Fruit fly (Drosophila melanogaster): ENCODE results near the gene CG6686.

CG6686 gene

DNA sequence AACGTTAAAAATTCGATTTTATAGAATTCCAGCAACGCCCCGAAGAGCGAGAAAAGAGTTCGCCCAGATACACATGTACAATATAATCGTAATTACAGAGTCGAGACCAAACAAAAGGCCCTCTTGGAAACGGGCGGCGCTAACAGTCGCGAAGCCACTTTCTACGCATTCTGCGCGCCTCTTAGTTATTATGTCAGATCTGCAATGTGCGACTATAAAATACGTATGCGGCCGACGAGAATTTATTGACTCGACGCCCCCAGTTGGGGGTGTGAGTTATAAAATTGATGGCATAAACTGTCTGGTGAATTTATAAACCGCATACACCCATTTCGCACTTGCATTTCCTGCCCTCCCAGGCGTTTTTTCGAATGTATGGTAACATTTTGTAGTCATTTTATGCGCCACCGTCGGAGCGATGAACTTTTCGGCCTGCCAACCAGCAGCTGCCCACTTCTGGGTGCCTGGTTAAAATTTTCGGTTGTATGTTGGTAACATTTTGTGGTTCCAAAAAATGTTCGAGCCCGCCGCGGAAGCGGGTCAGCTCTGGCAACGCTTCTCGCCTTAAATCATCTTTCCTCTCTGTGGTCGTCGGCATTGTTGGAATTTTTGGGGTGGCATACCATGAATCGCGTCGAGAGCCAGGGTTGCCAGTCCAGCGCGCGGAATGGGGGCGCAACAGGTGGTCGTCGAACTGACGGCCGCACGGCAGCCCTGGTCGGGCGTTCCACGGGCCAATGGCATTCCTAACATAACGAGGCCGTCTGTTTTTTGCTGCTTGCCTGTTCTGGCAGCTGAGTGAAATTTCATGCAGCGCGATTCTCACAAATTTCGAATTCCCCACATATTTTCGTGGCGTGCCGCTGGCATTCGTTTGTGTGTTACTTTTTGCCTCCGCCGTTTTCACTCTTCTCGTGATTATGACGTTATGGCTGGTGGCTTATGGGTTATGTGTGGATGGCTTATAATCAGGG is 24.1 kb upstream of the CG6686 start (continued):
- TF ChIP-seq ken (GFP tag; IDR thresholded peaks at IDR 0.05) (no peak), h (optimal IDR thresholded peaks at IDR 0.05) (no peak), Hr3 (GFP tag; optimal IDR thresholded peaks at IDR 0.05) (peak; percentile 36), CG2202 (tag; optimal IDR thresholded peaks at IDR 0.05) (peak; percentile 24), CG10147 (GFP tag; optimal IDR thresholded peaks at IDR 0.05) (no peak), nau (GFP tag; optimal IDR thresholded peaks at IDR 0.05) (no peak), CG18476 (GFP tag; optimal IDR thresholded peaks at IDR 0.05) (no peak), kah (GFP tag; optimal IDR thresholded peaks at IDR 0.05) (peak; percentile 100), CG8388 (GFP tag; optimal IDR thresholded peaks at IDR 0.05) (peak; percentile 29), Blimp-1 (GFP tag; optimal IDR thresholded peaks at IDR 0.05) (peak; percentile 75), mld (GFP tag; IDR thresholded peaks at IDR 0.05; ENCODE audit: partially characterized antibody) (no peak), CG11093 (GFP tag; IDR thresholded peaks at IDR 0.05) (peak; percentile 66; the same call in 2 of the 3 replicates), dm (GFP tag; optimal IDR thresholded peaks at IDR 0.05) (peak; percentile 84), Myb (GFP tag; optimal IDR thresholded peaks at IDR 0.05) (peak; percentile 56), Sry-δ (GFP tag; optimal IDR thresholded peaks at IDR 0.05) (peak; percentile 49), CG15696 (tag; optimal IDR thresholded peaks at IDR 0.05) (peak; percentile 60), danr (GFP tag; IDR thresholded peaks at IDR 0.05) (no peak), tll (GFP tag; optimal IDR thresholded peaks at IDR 0.05) (peak in 1 of 2 experiments; percentile 98), Dp (GFP tag; optimal IDR thresholded peaks at IDR 0.05) (peak; percentile 41), CG1603 (tag; optimal IDR thresholded peaks at IDR 0.05) (peak; percentile 80), CG13424 (tag; optimal IDR thresholded peaks at IDR 0.05) (peak; percentile 55), CG7357 (GFP tag; IDR thresholded peaks at IDR 0.05) (peak; percentile 61; the same call in 2 of the 3 replicates), C15 (GFP tag; IDR thresholded peaks at IDR 0.05) (no peak), CG8765 (GFP tag; IDR thresholded peaks at IDR 0.05) (no peak), CG17186 (GFP tag; optimal IDR thresholded peaks at IDR 0.05) (peak; percentile 63), CG2712 (tag; optimal IDR thresholded peaks at IDR 0.05) (peak; percentile 80), aop (GFP tag; IDR thresholded peaks at IDR 0.05) (no peak), CG1832 (GFP tag; optimal IDR thresholded peaks at IDR 0.05) (peak; percentile 44), CG17328 (GFP tag; IDR thresholded peaks at IDR 0.05) (no peak), ara (GFP tag; IDR thresholded peaks at IDR 0.05) (no peak), HLHmδ (GFP tag; optimal IDR thresholded peaks at IDR 0.05) (peak; percentile 89), Dad (GFP tag; optimal IDR thresholded peaks at IDR 0.05) (peak; percentile 79), exex (tag; optimal IDR thresholded peaks at IDR 0.05) (peak; percentile 85), CG13894 (tag; optimal IDR thresholded peaks at IDR 0.05) (peak; percentile 90), onecut (GFP tag; IDR thresholded peaks at IDR 0.05) (peak; percentile 84), scrt (GFP tag; optimal IDR thresholded peaks at IDR 0.05) (no peak), D19A (tag; optimal IDR thresholded peaks at IDR 0.05) (peak; percentile 67), NK7.1 (GFP tag; optimal IDR thresholded peaks at IDR 0.05) (peak; percentile 68), CG17829 (tag; optimal IDR thresholded peaks at IDR 0.05) (peak; percentile 98), Ptx1 (GFP tag; IDR thresholded peaks at IDR 0.05) (no peak), CG12104 (GFP tag; optimal IDR thresholded peaks at IDR 0.05) (no peak), bigmax (GFP tag; optimal IDR thresholded peaks at IDR 0.05) (peak; percentile 56), CG12219 (GFP tag; optimal IDR thresholded peaks at IDR 0.05) (peak; percentile 60), sisA (GFP tag; IDR thresholded peaks at IDR 0.05) (no peak), CG3726 (GFP tag; IDR thresholded peaks at IDR 0.05) (no peak), mam (GFP tag; optimal IDR thresholded peaks at IDR 0.05) (peak; percentile 75), Dip3 (GFP tag; optimal IDR thresholded peaks at IDR 0.05) (peak; percentile 35), gsb-n (tag; optimal IDR thresholded peaks at IDR 0.05) (no peak)

Data from whole organism, embryonic.